Fruit fly (Drosophila melanogaster) whole organism, wandering third instar larva: ENCODE data around the gene Ser.
A peak's percentile ranks its signal among the peaks of the same experiment; 100 is the strongest.

Experiments
- Abd-B ChIP-seq: fragments of >200 bp; optimal IDR thresholded peaks from 2 replicates; lab custom pipeline; 2017; ENCODE audit warnings: missing biosample characterization, missing genetic modification characterization
- CrebA ChIP-seq: fragments of 200-800 bp; sonication (Bioruptor generic); optimal IDR thresholded peaks from 2 replicates; lab custom pipeline; 2016; ENCODE audit warnings: missing biosample characterization, mild to moderate bottlenecking, missing genetic modification characterization, borderline replicate concordance
- Dfd ChIP-seq: fragments of >200 bp; optimal IDR thresholded peaks from 2 replicates; lab custom pipeline; 2017; ENCODE audit warnings: missing biosample characterization, missing genetic modification characterization
- Myc ChIP-seq: fragments of >200 bp; optimal IDR thresholded peaks from 2 replicates; lab custom pipeline; 2017
- br ChIP-seq: fragments of 200-800 bp; sonication (Bioruptor generic); optimal IDR thresholded peaks from 2 replicates; lab custom pipeline; 2016; ENCODE audit warnings: missing biosample characterization, missing genetic modification characterization
- lola ChIP-seq: fragments of >200 bp; optimal IDR thresholded peaks from 2 replicates; lab custom pipeline; 2017; ENCODE audit warnings: missing biosample characterization, missing genetic modification characterization
- pan ChIP-seq: fragments of >200 bp; optimal IDR thresholded peaks from 2 replicates; lab custom pipeline; 2017
- woc ChIP-seq: sonication (Bioruptor generic); optimal IDR thresholded peaks from 2 replicates; lab custom pipeline; 2016; ENCODE audit warnings: missing biosample characterization, mild to moderate bottlenecking, missing genetic modification characterization

dm6 chr3R:27139963-27140362 lies 54.1 kb downstream of the Ser start:
- TF ChIP-seq CrebA (GFP tag; lab: Kevin White, UChicago) (no peak), br (peak; percentile 11), Myc (lab: Kevin White, UChicago) (no peak), lola (no peak), pan (lab: Kevin White, UChicago) (no peak), Abd-B (no peak), woc (no peak), Dfd (GFP tag; lab: Kevin White, UChicago) (no peak)
